Worm (Caenorhabditis elegans) whole organism, young adult: Measurements from ENCODE around the gene T26A8.3.

Source experiments
- B0261.1 ChIP-seq: sonication (generic microtip); optimal IDR thresholded peaks from 2 replicates; lab custom pipeline; 2016; ENCODE audit warnings: mild to moderate bottlenecking, missing genetic modification characterization, moderate library complexity, missing compliant biosample characterization
- B0336.3 ChIP-seq: fragments of 200-800 bp; sonication (Bioruptor generic); IDR thresholded peaks from 2 replicates; pipeline ENCODE4 v1.3.6; 2022; ENCODE audit warnings: missing genetic modification characterization, missing compliant biosample characterization
- C06A6.2 ChIP-seq: fragments of 200-800 bp; sonication (Bioruptor generic); conservative IDR thresholded peaks from 2 replicates; pipeline ENCODE4 v1.3.6; 2022; ENCODE audit warnings: missing genetic modification characterization, missing compliant biosample characterization
- C17E4.6 ChIP-seq: fragments of 200-800 bp; sonication (Bioruptor generic); IDR thresholded peaks from 2 replicates; pipeline ENCODE4 v1.3.6; 2022; ENCODE audit warnings: missing genetic modification reagents, missing genetic modification characterization, missing compliant biosample characterization
- F10E7.11 ChIP-seq: sonication (generic microtip); optimal IDR thresholded peaks from 2 replicates; lab custom pipeline; 2017; ENCODE audit warnings: mild to moderate bottlenecking, missing genetic modification characterization, moderate library complexity, missing compliant biosample characterization
- F22D6.2 ChIP-seq: sonication (generic microtip); optimal IDR thresholded peaks from 2 replicates; lab custom pipeline; 2016; ENCODE audit warnings: mild to moderate bottlenecking, missing genetic modification characterization, missing compliant biosample characterization
- F23B12.7 ChIP-seq: sonication (generic microtip); optimal IDR thresholded peaks from 2 replicates; lab custom pipeline; 2017; ENCODE audit warnings: missing genetic modification characterization, mild to moderate bottlenecking, missing compliant biosample characterization, antibody characterized with exemption, moderate library complexity; ENCODE audit not compliant: insufficient read depth
- F49E8.2 ChIP-seq: sonication (generic microtip); optimal IDR thresholded peaks from 3 replicates; lab custom pipeline; 2017; ENCODE audit warnings: missing genetic modification characterization, mild to moderate bottlenecking, missing compliant biosample characterization, antibody characterized with exemption, moderate library complexity; ENCODE audit not compliant: insufficient read depth
- F52B5.7 ChIP-seq: sonication (generic microtip); optimal IDR thresholded peaks from 2 replicates; lab custom pipeline; 2016; ENCODE audit warnings: mild to moderate bottlenecking, missing genetic modification characterization, missing compliant biosample characterization
- F57A8.1 ChIP-seq: fragments of 200-800 bp; sonication (Bioruptor generic); optimal IDR thresholded peaks from 2 replicates; lab custom pipeline; 2018; ENCODE audit warnings: mild to moderate bottlenecking, missing genetic modification characterization, moderate library complexity, missing compliant biosample characterization
- F57C9.4 ChIP-seq: sonication (generic microtip); optimal IDR thresholded peaks from 2 replicates; lab custom pipeline; 2017; ENCODE audit warnings: mild to moderate bottlenecking, missing genetic modification characterization, missing compliant biosample characterization
- K12H6.12 ChIP-seq: fragments of 200-800 bp; sonication (Bioruptor generic); optimal IDR thresholded peaks from 2 replicates; lab custom pipeline; 2018; ENCODE audit warnings: mild to moderate bottlenecking, missing genetic modification characterization, missing compliant biosample characterization
- T26A5.8 ChIP-seq: sonication (generic microtip); optimal IDR thresholded peaks from 2 replicates; lab custom pipeline; 2016; ENCODE audit warnings: missing genetic modification characterization, missing compliant biosample characterization
- Y79H2A.3 ChIP-seq: fragments of 200-800 bp; sonication (Bioruptor generic); conservative IDR thresholded peaks from 2 replicates; pipeline ENCODE4 v1.3.6; 2022; ENCODE audit warnings: missing genetic modification reagents, missing genetic modification characterization, missing compliant biosample characterization
- akir-1 ChIP-seq: fragments of 200-800 bp; sonication (Bioruptor generic); optimal IDR thresholded peaks from 2 replicates; lab custom pipeline; 2018; ENCODE audit warnings: mild to moderate bottlenecking, missing genetic modification characterization, moderate library complexity, missing compliant biosample characterization
- aptf-2 ChIP-seq: fragments of 200-800 bp; sonication (Bioruptor generic); conservative IDR thresholded peaks from 2 replicates; pipeline ENCODE4 v1.3.6; 2022; ENCODE audit warnings: missing genetic modification reagents, missing genetic modification characterization, missing compliant biosample characterization
- aptf-3 ChIP-seq: fragments of 200-800 bp; sonication (Bioruptor generic); IDR thresholded peaks from 2 replicates; pipeline ENCODE4 v1.3.6; 2022; ENCODE audit warnings: missing genetic modification characterization, missing compliant biosample characterization
- atf-7 ChIP-seq: sonication (generic microtip); optimal IDR thresholded peaks from 2 replicates; lab custom pipeline; 2017; ENCODE audit warnings: mild to moderate bottlenecking, missing genetic modification characterization, missing compliant biosample characterization
- attf-5 ChIP-seq: fragments of 200-800 bp; sonication (Bioruptor generic); optimal IDR thresholded peaks from 2 replicates; lab custom pipeline; 2018; ENCODE audit warnings: mild to moderate bottlenecking, missing genetic modification characterization, missing compliant biosample characterization
- attf-6 ChIP-seq: fragments of 200-800 bp; sonication (Bioruptor generic); IDR thresholded peaks from 2 replicates; pipeline ENCODE4 v1.3.6; 2022; ENCODE audit warnings: missing genetic modification reagents, missing genetic modification characterization, missing compliant biosample characterization
- cebp-1 ChIP-seq, 2 experiments: fragments of 200-800 bp in 1 of 2; sonication (Bioruptor generic) in 1 of 2; sonication (generic microtip) in 1 of 2; IDR thresholded peaks in 1 of 2; optimal IDR thresholded peaks in 1 of 2; 2 replicates each; pipeline versions ENCODE4 v1.3.6 to Lab custom; 2017 to 2022; ENCODE audit warnings: missing compliant biosample characterization in 2 of 2, missing genetic modification characterization in 2 of 2, mild to moderate bottlenecking in 1 of 2, missing genetic modification reagents in 1 of 2, moderate library complexity in 1 of 2
- ceh-100 ChIP-seq: fragments of 200-800 bp; sonication (Bioruptor generic); IDR thresholded peaks from 2 replicates; pipeline ENCODE4 v1.3.6; 2022; ENCODE audit warnings: missing genetic modification reagents, missing genetic modification characterization, missing compliant biosample characterization
- ceh-27 ChIP-seq: fragments of 200-800 bp; sonication (Bioruptor generic); optimal IDR thresholded peaks from 2 replicates; lab custom pipeline; 2018; ENCODE audit warnings: mild to moderate bottlenecking, missing genetic modification characterization, moderate library complexity, missing compliant biosample characterization
- dpff-1 ChIP-seq: sonication (generic microtip); optimal IDR thresholded peaks from 2 replicates; lab custom pipeline; 2017; ENCODE audit warnings: mild to moderate bottlenecking, missing genetic modification characterization, missing compliant biosample characterization
- efl-1 ChIP-seq: fragments of 150-350 bp; optimal IDR thresholded peaks from 2 replicates; lab custom pipeline; 2014; ENCODE audit warnings: missing biosample characterization, missing genetic modification reagents, missing genetic modification characterization
- egl-18 ChIP-seq: fragments of 200-800 bp; sonication (Bioruptor generic); IDR thresholded peaks from 2 replicates; pipeline ENCODE4 v1.3.6; 2022; ENCODE audit warnings: missing genetic modification reagents, missing genetic modification characterization, missing compliant biosample characterization
- ekl-4 ChIP-seq: fragments of 200-800 bp; sonication (Bioruptor generic); IDR thresholded peaks from 2 replicates; pipeline ENCODE4 v1.3.6; 2022; ENCODE audit warnings: missing genetic modification reagents, missing genetic modification characterization, missing compliant biosample characterization
- ets-4 ChIP-seq: fragments of 200-800 bp; sonication (Bioruptor generic); optimal IDR thresholded peaks from 2 replicates; lab custom pipeline; 2018; ENCODE audit warnings: mild to moderate bottlenecking, missing genetic modification characterization, missing compliant biosample characterization
- fkh-3 ChIP-seq: sonication (generic microtip); optimal IDR thresholded peaks from 2 replicates; lab custom pipeline; 2016; ENCODE audit warnings: mild to moderate bottlenecking, missing genetic modification characterization, missing compliant biosample characterization
- hlh-12 ChIP-seq: sonication (generic microtip); optimal IDR thresholded peaks from 2 replicates; lab custom pipeline; 2016; ENCODE audit warnings: missing genetic modification characterization, missing compliant biosample characterization
- hmg-1.2 ChIP-seq: fragments of 200-800 bp; sonication (Bioruptor generic); IDR thresholded peaks from 2 replicates; pipeline ENCODE4 v1.3.6; 2022; ENCODE audit warnings: missing genetic modification reagents, missing genetic modification characterization, missing compliant biosample characterization
- lin-26 ChIP-seq: fragments of 200-800 bp; sonication (Bioruptor generic); IDR thresholded peaks from 2 replicates; pipeline ENCODE4 v1.3.6; 2022; ENCODE audit warnings: missing genetic modification reagents, missing genetic modification characterization, missing compliant biosample characterization
- lin-35 ChIP-seq, 3 experiments: fragments of 150-350 bp in 2 of 3; sonication (generic microtip) in 1 of 3; optimal IDR thresholded peaks; 2 replicates each; lab custom pipeline; 2014 to 2018; ENCODE audit warnings: missing biosample characterization in 3 of 3, missing genetic modification characterization in 3 of 3, missing genetic modification reagents in 3 of 3
- lin-40 ChIP-seq: sonication (generic microtip); optimal IDR thresholded peaks from 2 replicates; lab custom pipeline; 2016; ENCODE audit warnings: missing genetic modification characterization, mild to moderate bottlenecking, missing compliant biosample characterization, missing genotype, missing genetic modification reagents
- madf-10 ChIP-seq: sonication (generic microtip); optimal IDR thresholded peaks from 2 replicates; lab custom pipeline; 2016; ENCODE audit warnings: mild to moderate bottlenecking, missing genetic modification characterization, missing compliant biosample characterization
- madf-6 ChIP-seq: fragments of 200-800 bp; sonication (Bioruptor generic); IDR thresholded peaks from 2 replicates; pipeline ENCODE4 v1.3.6; 2022; ENCODE audit warnings: missing genetic modification reagents, missing genetic modification characterization, missing compliant biosample characterization
- nhr-120 ChIP-seq: fragments of 200-800 bp; sonication (Bioruptor generic); IDR thresholded peaks from 2 replicates; pipeline ENCODE4 v1.3.6; 2022; ENCODE audit warnings: missing genetic modification characterization, missing compliant biosample characterization
- nhr-27 ChIP-seq: fragments of 200-800 bp; sonication (Bioruptor generic); optimal IDR thresholded peaks from 2 replicates; lab custom pipeline; 2018; ENCODE audit warnings: mild to moderate bottlenecking, missing genetic modification characterization, moderate library complexity, missing compliant biosample characterization
- nhr-80 ChIP-seq: sonication (generic microtip); optimal IDR thresholded peaks from 2 replicates; lab custom pipeline; 2016; ENCODE audit warnings: missing genetic modification characterization, missing compliant biosample characterization
- pbrm-1 ChIP-seq: fragments of 200-800 bp; sonication (Bioruptor generic); IDR thresholded peaks from 2 replicates; pipeline ENCODE4 v1.3.6; 2022; ENCODE audit warnings: missing genetic modification reagents, missing genetic modification characterization, missing compliant biosample characterization
- rec-8 ChIP-seq, 2 experiments: sonication (generic microtip); optimal IDR thresholded peaks; 2 replicates each; lab custom pipeline; 2016; ENCODE audit warnings: mild to moderate bottlenecking in 2 of 2, missing genetic modification characterization in 2 of 2, missing genetic modification reagents in 2 of 2, missing genotype in 2 of 2, missing biosample characterization in 1 of 2, missing compliant biosample characterization in 1 of 2, moderate library complexity in 1 of 2
- rpc-1 ChIP-seq, 2 experiments: fragments of 150-350 bp in 1 of 2; sonication (generic microtip) in 1 of 2; optimal IDR thresholded peaks; 2 replicates each; lab custom pipeline; 2014 to 2018; ENCODE audit warnings: missing biosample characterization in 1 of 2, missing genetic modification characterization in 1 of 2, missing genetic modification reagents in 1 of 2, missing genotype in 1 of 2
- snpc-1.1 ChIP-seq: sonication (generic microtip); optimal IDR thresholded peaks from 2 replicates; lab custom pipeline; 2017; ENCODE audit warnings: missing genetic modification characterization, mild to moderate bottlenecking, missing compliant biosample characterization, antibody characterized with exemption, moderate library complexity, missing genotype, missing genetic modification reagents; ENCODE audit not compliant: insufficient read depth
- snpc-3.4 ChIP-seq: sonication (generic microtip); optimal IDR thresholded peaks from 2 replicates; lab custom pipeline; 2017; ENCODE audit warnings: missing genetic modification characterization, mild to moderate bottlenecking, missing compliant biosample characterization, antibody characterized with exemption, moderate library complexity, missing genotype, missing genetic modification reagents
- unc-130 ChIP-seq: sonication (generic microtip); optimal IDR thresholded peaks from 2 replicates; lab custom pipeline; 2016; ENCODE audit warnings: missing genetic modification reagents, missing genetic modification characterization, missing compliant biosample characterization
- zim-3 ChIP-seq: sonication (generic microtip); optimal IDR thresholded peaks from 2 replicates; lab custom pipeline; 2017; ENCODE audit warnings: mild to moderate bottlenecking, missing genetic modification characterization, moderate library complexity, missing compliant biosample characterization
- ztf-22 ChIP-seq: fragments of 200-800 bp; sonication (Bioruptor generic); optimal IDR thresholded peaks from 2 replicates; lab custom pipeline; 2018; ENCODE audit warnings: mild to moderate bottlenecking, missing genetic modification characterization, moderate library complexity, missing compliant biosample characterization

The T26A8.3 gene

DNA sequence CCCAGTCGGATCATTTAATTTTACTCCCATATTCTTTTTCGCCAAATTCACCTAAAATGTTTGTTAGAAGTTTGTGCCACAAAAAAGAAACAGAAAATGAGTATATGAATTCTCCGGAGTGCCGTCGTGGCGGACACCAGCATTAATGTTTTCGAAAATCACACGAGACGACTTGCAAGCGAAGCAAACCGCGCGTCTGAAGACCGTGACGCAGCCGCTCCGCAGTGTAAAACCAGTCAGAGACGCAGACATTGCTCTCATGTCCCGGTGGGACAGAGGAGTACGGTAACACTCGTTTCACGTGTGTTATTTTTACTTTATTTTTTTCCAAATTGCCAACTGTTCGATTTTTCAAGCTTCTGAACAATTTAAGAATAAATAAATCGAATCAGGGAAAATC, 6.3 kb upstream of the T26A8.3 start, which contains the start of the genes T26A8.4 and pdtf-1 (continued):
- no peak for TF ChIP-seq F57C9.4
- peak; percentile 12 for TF ChIP-seq nhr-80
- TF ChIP-seq efl-1 (GFP tag; lab: Kevin White, UChicago) = peak; percentile 60
- no peak for TF ChIP-seq fkh-3 (tag; lab: Kevin White, UChicago)
- peak; percentile 92 for TF ChIP-seq ekl-4
- TF ChIP-seq F52B5.7 (tag; lab: Kevin White, UChicago) = peak; percentile 6
- TF ChIP-seq C17E4.6 (GFP tag; lab: Robert Waterston, UW) = peak; percentile 79
- TF ChIP-seq ets-4 (GFP tag; lab: Kevin White, UChicago) = no peak
- TF ChIP-seq ztf-22 (GFP tag; lab: Kevin White, UChicago) = peak; percentile 23
- TF ChIP-seq egl-18 (GFP tag; lab: Robert Waterston, UW) = no peak
- peak; percentile 91 for TF ChIP-seq hmg-1.2 (GFP tag; lab: Robert Waterston, UW)
- TF ChIP-seq akir-1 = no peak
- TF ChIP-seq ceh-100 (GFP tag; lab: Robert Waterston, UW) = peak; percentile 60; the same call in 1 of the 2 replicates
- TF ChIP-seq B0336.3 (GFP tag; lab: Robert Waterston, UW) = peak; percentile 65; the same call in 1 of the 2 replicates
- TF ChIP-seq T26A5.8 (tag; lab: Kevin White, UChicago) = no peak
- no peak for TF ChIP-seq nhr-120 (GFP tag; lab: Robert Waterston, UW)
- TF ChIP-seq F49E8.2 (tag; lab: Kevin White, UChicago) = peak; percentile 91
- peak; percentile 83 for TF ChIP-seq C06A6.2
- TF ChIP-seq lin-40 = peak; percentile 80
- TF ChIP-seq madf-10 (tag; lab: Kevin White, UChicago) = peak; percentile 69
- peak; percentile 84 for TF ChIP-seq madf-6 (GFP tag; lab: Robert Waterston, UW)
- TF ChIP-seq lin-35 (GFP tag; optimal IDR thresholded peaks at IDR 0.05; lab: Kevin White, UChicago) = peak in 2 of 3 experiments; percentile 45 to 76
- TF ChIP-seq lin-26 (GFP tag; lab: Robert Waterston, UW) = 0 out of 2 replicates have a peak, but pooled peaks have one; percentile 34
- TF ChIP-seq F23B12.7 (tag; lab: Kevin White, UChicago) = peak; percentile 92
- peak; percentile 46 for TF ChIP-seq snpc-3.4 (tag; lab: Kevin White, UChicago)
- TF ChIP-seq nhr-27 (tag; lab: Kevin White, UChicago) = no peak
- peak; percentile 72 for TF ChIP-seq Y79H2A.3 (GFP tag; lab: Robert Waterston, UW)
- TF ChIP-seq attf-5 (GFP tag; lab: Kevin White, UChicago) = peak; percentile 72
- TF ChIP-seq attf-6 (GFP tag; lab: Robert Waterston, UW) = no peak; the same call in 1 of the 2 replicates
- TF ChIP-seq F10E7.11 (tag; lab: Kevin White, UChicago) = no peak
- TF ChIP-seq hlh-12 (tag; lab: Kevin White, UChicago) = no peak
- peak; percentile 26 for TF ChIP-seq atf-7 (tag; lab: Kevin White, UChicago)
- no peak for TF ChIP-seq B0261.1 (tag; lab: Kevin White, UChicago)
- peak; percentile 97 for TF ChIP-seq ceh-27 (GFP tag; lab: Kevin White, UChicago)
- peak; percentile 80 for TF ChIP-seq snpc-1.1 (tag; lab: Kevin White, UChicago)
- peak; percentile 78 for TF ChIP-seq unc-130 (GFP tag; lab: Kevin White, UChicago)
- peak; percentile 95 for TF ChIP-seq pbrm-1
- TF ChIP-seq F57A8.1 = peak; percentile 1
- peak; percentile 72; the same call in 1 of the 2 replicates for TF ChIP-seq cebp-1 (GFP tag; IDR thresholded peaks at IDR 0.05; lab: Robert Waterston, UW)
- TF ChIP-seq cebp-1 (tag; optimal IDR thresholded peaks at IDR 0.05; lab: Kevin White, UChicago) = peak; percentile 78
- TF ChIP-seq aptf-2 = no peak
- peak; percentile 9 for TF ChIP-seq zim-3 (tag; lab: Kevin White, UChicago)
- no peak for TF ChIP-seq dpff-1 (tag; lab: Kevin White, UChicago)
- no peak for TF ChIP-seq F22D6.2
- TF ChIP-seq rec-8 (tag; optimal IDR thresholded peaks at IDR 0.05; lab: Kevin White, UChicago) = no peak
- TF ChIP-seq aptf-3 (GFP tag; lab: Robert Waterston, UW) = no peak
- peak; percentile 90 for TF ChIP-seq K12H6.12 (tag; lab: Kevin White, UChicago)
- peak; percentile 15 for TF ChIP-seq rpc-1 (optimal IDR thresholded peaks at IDR 0.05; lab: Kevin White, UChicago)
- TF ChIP-seq rpc-1 (tag; optimal IDR thresholded peaks at IDR 0.05; lab: Kevin White, UChicago) = no peak
